Fruit fly (Drosophila melanogaster): ENCODE data around the gene brk.

Gene brk

DNA sequence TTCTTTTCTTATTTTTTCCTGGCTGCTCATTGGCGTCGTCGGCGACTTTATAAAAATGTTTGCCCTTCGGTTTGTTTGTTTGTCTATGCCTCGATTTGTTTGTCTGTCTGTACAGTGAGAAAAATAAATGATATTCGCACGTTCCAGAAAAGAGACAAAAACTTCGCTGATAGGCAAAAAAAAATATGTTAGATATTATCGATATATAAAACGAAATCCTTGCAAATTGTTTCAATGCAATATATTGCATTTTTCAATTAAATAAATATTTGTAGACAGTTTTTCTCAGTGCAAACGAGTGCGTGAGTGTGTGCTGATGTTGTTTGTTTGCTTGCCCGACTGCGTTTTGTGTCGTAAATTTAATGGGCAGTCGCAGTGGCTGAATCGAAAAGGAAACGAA, 30.7 kb upstream of the brk start (continued):
- TF ChIP-seq CG4282 (GFP tag; optimal IDR thresholded peaks at IDR 0.05): no peak
- peak; percentile 13 to 48 for TF ChIP-seq dpn (GFP tag; optimal IDR thresholded peaks at IDR 0.05)
- peak; percentile 36 for TF ChIP-seq CG12155 (GFP tag; optimal IDR thresholded peaks at IDR 0.05)
- TF ChIP-seq CG31441 (GFP tag; IDR thresholded peaks at IDR 0.05): peak; percentile 74
- TF ChIP-seq CG42726 (GFP tag; IDR thresholded peaks at IDR 0.05; ENCODE audit: partially characterized antibody): no peak
- TF ChIP-seq PHDP (tag; optimal IDR thresholded peaks at IDR 0.05): peak; percentile 52
- peak; percentile 24 for TF ChIP-seq CG12104 (GFP tag; optimal IDR thresholded peaks at IDR 0.05)
- TF ChIP-seq esg (GFP tag; conservative IDR thresholded peaks at IDR 0.05): 0 out of 2 replicates have a peak, but pooled peaks have one; percentile 14
- TF ChIP-seq CG8290 (GFP tag; optimal IDR thresholded peaks at IDR 0.05): peak; percentile 30
- peak in 1 of 2 experiments; percentile 8 for TF ChIP-seq CG8290 (tag; optimal IDR thresholded peaks at IDR 0.05)
- peak; percentile 53 for TF ChIP-seq CG30431 (GFP tag; optimal IDR thresholded peaks at IDR 0.05)
- no peak for TF ChIP-seq CG15073 (GFP tag; optimal IDR thresholded peaks at IDR 0.05)
- no peak for TF ChIP-seq CG4360 (GFP tag; IDR thresholded peaks at IDR 0.05)
- peak; percentile 44 for TF ChIP-seq CG18619 (GFP tag; optimal IDR thresholded peaks at IDR 0.05)
- TF ChIP-seq CG8388 (GFP tag; optimal IDR thresholded peaks at IDR 0.05): peak; percentile 72
- no peak for TF ChIP-seq nerfin-2 (GFP tag; IDR thresholded peaks at IDR 0.05; ENCODE audit: partially characterized antibody)
- peak; percentile 80 for TF ChIP-seq Xrp1 (GFP tag; IDR thresholded peaks at IDR 0.05)
- peak; percentile 70 for TF ChIP-seq Blimp-1 (GFP tag; optimal IDR thresholded peaks at IDR 0.05)
- no peak for TF ChIP-seq wek (GFP tag; optimal IDR thresholded peaks at IDR 0.05)
- peak; percentile 32 for TF ChIP-seq CG12659 (GFP tag; optimal IDR thresholded peaks at IDR 0.05)
- TF ChIP-seq CG16779 (GFP tag; IDR thresholded peaks at IDR 0.05): no peak
- TF ChIP-seq CG11456 (GFP tag; IDR thresholded peaks at IDR 0.05): no peak
- peak; percentile 89 for TF ChIP-seq CG9727 (GFP tag; optimal IDR thresholded peaks at IDR 0.05)
- TF ChIP-seq CG18599 (GFP tag; optimal IDR thresholded peaks at IDR 0.05): peak; percentile 69
- no peak for TF ChIP-seq yki (optimal IDR thresholded peaks at IDR 0.05)
- TF ChIP-seq dati (GFP tag; IDR thresholded peaks at IDR 0.05): no peak
- TF ChIP-seq fd102C (GFP tag; optimal IDR thresholded peaks at IDR 0.05): peak; percentile 93
- TF ChIP-seq caup (GFP tag; optimal IDR thresholded peaks at IDR 0.05; ENCODE audit: severe bottlenecking): peak; percentile 30
- peak; percentile 74 for TF ChIP-seq CG10959 (GFP tag; IDR thresholded peaks at IDR 0.05)
- peak; percentile 57 for TF ChIP-seq ems (GFP tag; optimal IDR thresholded peaks at IDR 0.05)
- no peak for TF ChIP-seq ERR (GFP tag; optimal IDR thresholded peaks at IDR 0.05)
- peak; percentile 51 for TF ChIP-seq CG15269 (tag; optimal IDR thresholded peaks at IDR 0.05)
- TF ChIP-seq B-H2 (GFP tag; optimal IDR thresholded peaks at IDR 0.05): no peak
- TF ChIP-seq ara (GFP tag; IDR thresholded peaks at IDR 0.05): peak; percentile 76; the same call in 1 of the 2 replicates
- peak; percentile 57 for TF ChIP-seq gcm (GFP tag; optimal IDR thresholded peaks at IDR 0.05)
- no peak for TF ChIP-seq CG4328 (GFP tag; optimal IDR thresholded peaks at IDR 0.05)
- TF ChIP-seq BEAF-32 (GFP tag; optimal IDR thresholded peaks at IDR 0.05): no peak
- no peak for TF ChIP-seq CG5953 (GFP tag; IDR thresholded peaks at IDR 0.05)
- TF ChIP-seq Dek (tag; optimal IDR thresholded peaks at IDR 0.05): peak; percentile 8
- peak; percentile 61 for TF ChIP-seq Abd-B (GFP tag; optimal IDR thresholded peaks at IDR 0.05)
- TF ChIP-seq trh (GFP tag; optimal IDR thresholded peaks at IDR 0.05): peak; percentile 38
- no peak for TF ChIP-seq CG16813 (GFP tag; IDR thresholded peaks at IDR 0.05; ENCODE audit: partially characterized antibody)
- peak; percentile 54 for TF ChIP-seq CG30403 (GFP tag; optimal IDR thresholded peaks at IDR 0.05)
- TF ChIP-seq CG4424 (GFP tag; optimal IDR thresholded peaks at IDR 0.05): peak; percentile 69
- TF ChIP-seq mirr (GFP tag; optimal IDR thresholded peaks at IDR 0.05): no peak
- TF ChIP-seq CG17568 (GFP tag; optimal IDR thresholded peaks at IDR 0.05): peak; percentile 43
- peak; percentile 15 for TF ChIP-seq jumu (GFP tag; optimal IDR thresholded peaks at IDR 0.05)
- peak; percentile 39; the same call in 1 of the 2 replicates for TF ChIP-seq sisA (GFP tag; IDR thresholded peaks at IDR 0.05)
- TF ChIP-seq CG11560 (tag; IDR thresholded peaks at IDR 0.05): no peak
- no peak for TF ChIP-seq HmgD (GFP tag; optimal IDR thresholded peaks at IDR 0.05)
